Fruit fly (Drosophila melanogaster) Kc167 (cell line): ENCODE results near the gene CG32795.

ENCODE experiments used
- Myc ChIP-seq: fragments of >200 bp; optimal IDR thresholded peaks from 2 replicates; lab custom pipeline; 2017; ENCODE audit warnings: missing external identifiers
- Sin3A ChIP-seq: fragments of >200 bp; optimal IDR thresholded peaks from 2 replicates; lab custom pipeline; 2018; ENCODE audit warnings: missing external identifiers
- h ChIP-seq: fragments of >200 bp; optimal IDR thresholded peaks from 3 replicates; lab custom pipeline; 2018; ENCODE audit warnings: missing external identifiers
- insv ChIP-seq: fragments of >200 bp; optimal IDR thresholded peaks from 3 replicates; lab custom pipeline; 2018; ENCODE audit warnings: missing external identifiers
- psq ChIP-seq: fragments of >200 bp; optimal IDR thresholded peaks from 2 replicates; lab custom pipeline; 2017; ENCODE audit warnings: missing external identifiers
- ttk ChIP-seq: sonication (Bioruptor generic); optimal IDR thresholded peaks from 2 replicates; lab custom pipeline; 2017; ENCODE audit warnings: missing external identifiers

dm6 chrX:2749693-2750092 is 40.7 kb downstream of the CG32795 start:
- TF ChIP-seq psq (lab: Kevin White, UChicago): no peak
- no peak for TF ChIP-seq h
- no peak for TF ChIP-seq ttk
- TF ChIP-seq Myc (lab: Kevin White, UChicago): no peak
- TF ChIP-seq Sin3A (lab: Kevin White, UChicago): no peak
- TF ChIP-seq insv (lab: Kevin White, UChicago): no peak
